Worm (Caenorhabditis elegans): ENCODE measurements around the gene T23G7.3.

The T23G7.3 gene

DNA sequence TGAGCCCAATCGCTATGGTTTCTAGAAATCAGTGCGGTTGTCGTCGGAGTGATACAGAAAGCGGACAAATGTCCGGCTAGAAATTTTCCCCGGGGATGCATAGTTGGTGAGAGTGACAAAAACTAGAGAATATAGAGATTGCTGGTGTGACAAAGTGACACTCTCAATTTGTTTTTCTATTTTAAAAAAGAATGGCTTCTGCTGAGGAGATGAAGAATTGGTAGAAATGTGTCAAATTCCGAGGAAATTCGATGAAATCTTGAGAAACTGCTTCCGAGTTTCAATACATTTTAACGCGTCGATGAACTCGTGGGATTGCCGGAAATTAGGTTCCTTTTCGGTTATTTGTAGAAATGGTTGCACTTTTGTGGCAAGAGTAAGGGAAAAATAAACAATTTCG is 26.6 kb upstream of the T23G7.3 start, which contains the start of gene twk-4:
twk-4 (minus strand) TSS at position 101 of the 400 bp plus-strand sequence.
- TF ChIP-seq mab-5 (tag; optimal IDR thresholded peaks at IDR 0.05) (no peak), elt-3 (tag; optimal IDR thresholded peaks at IDR 0.05) (no peak), nhr-2 (tag; optimal IDR thresholded peaks at IDR 0.05) (no peak), cnd-1 (tag; optimal IDR thresholded peaks at IDR 0.05) (no peak), unc-120 (tag; optimal IDR thresholded peaks at IDR 0.05; ENCODE audit: poor library complexity, severe bottlenecking) (no peak), sptf-1 (tag; optimal IDR thresholded peaks at IDR 0.05) (no peak)

DNA sequence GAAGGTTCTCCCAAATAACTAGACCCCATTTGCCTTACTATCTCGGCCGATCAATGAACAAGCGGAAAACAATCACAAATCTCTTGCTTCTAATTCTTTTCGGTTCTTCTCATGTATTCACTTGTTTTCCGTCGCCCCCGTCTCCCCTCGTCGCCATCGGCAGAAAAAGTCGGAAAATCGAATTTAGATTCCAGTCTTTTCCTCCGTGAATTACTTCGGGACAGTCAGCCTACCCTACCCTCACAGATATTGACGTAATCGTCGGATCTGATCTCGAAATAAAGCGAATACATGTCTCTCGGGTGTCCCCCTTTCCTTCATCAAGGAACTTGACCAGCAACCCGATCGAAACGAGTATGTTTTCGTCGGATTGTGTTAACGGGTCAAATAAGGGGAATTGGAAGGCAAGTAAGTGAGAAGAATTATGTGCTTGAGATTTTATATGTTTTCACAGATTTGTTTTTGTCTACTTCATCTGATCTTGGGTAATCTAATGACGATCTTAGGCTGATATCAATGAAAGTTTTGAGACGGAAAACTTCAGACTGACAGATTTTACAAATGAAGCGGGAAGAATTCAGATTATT is 23.0 kb upstream of the T23G7.3 start:
- TF ChIP-seq elt-1 (tag; optimal IDR thresholded peaks at IDR 0.05; ENCODE audit: borderline replicate concordance, insufficient read depth) (peak; percentile 71), pha-4 (tag; optimal IDR thresholded peaks at IDR 0.05) (no peak), lin-32 (GFP tag; optimal IDR thresholded peaks at IDR 0.05) (no peak), ham-2 (GFP tag; optimal IDR thresholded peaks at IDR 0.05) (peak; percentile 31), snpc-4 (tag; optimal IDR thresholded peaks at IDR 0.05) (no peak), sptf-1 (tag; optimal IDR thresholded peaks at IDR 0.05) (no peak), mls-2 (tag; optimal IDR thresholded peaks at IDR 0.05) (no peak)

DNA sequence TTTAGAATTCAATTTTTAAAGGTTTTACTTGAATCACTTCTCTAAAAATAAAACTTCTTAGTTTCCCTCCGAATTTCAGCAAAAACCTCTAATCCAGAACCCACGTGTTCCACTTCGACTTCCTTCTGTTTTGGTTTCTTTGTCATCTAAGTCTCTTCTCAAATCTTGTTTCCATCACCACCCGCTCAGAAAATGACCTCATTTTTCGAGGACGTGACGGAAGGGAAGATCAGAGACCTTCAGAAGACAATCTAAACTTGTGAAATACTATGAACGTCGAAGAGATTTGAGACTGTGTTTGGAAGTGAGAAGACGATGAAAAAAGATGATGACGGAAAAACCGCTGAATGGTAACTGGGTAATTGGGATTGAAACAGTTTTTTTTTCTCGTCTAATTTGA is 22.0 kb upstream of the T23G7.3 start:
- TF ChIP-seq ceh-39 (tag; optimal IDR thresholded peaks at IDR 0.05) = no peak
- no peak for TF ChIP-seq sem-2 (GFP tag; optimal IDR thresholded peaks at IDR 0.05)
- no peak for TF ChIP-seq zip-8 (tag; optimal IDR thresholded peaks at IDR 0.05)
- no peak for TF ChIP-seq lsy-2 (tag; optimal IDR thresholded peaks at IDR 0.05)
- no peak for TF ChIP-seq ceh-43 (GFP tag; optimal IDR thresholded peaks at IDR 0.05)
- no peak for TF ChIP-seq elt-3 (tag; optimal IDR thresholded peaks at IDR 0.05)
- no peak for TF ChIP-seq tbx-8 (GFP tag; optimal IDR thresholded peaks at IDR 0.05)

DNA sequence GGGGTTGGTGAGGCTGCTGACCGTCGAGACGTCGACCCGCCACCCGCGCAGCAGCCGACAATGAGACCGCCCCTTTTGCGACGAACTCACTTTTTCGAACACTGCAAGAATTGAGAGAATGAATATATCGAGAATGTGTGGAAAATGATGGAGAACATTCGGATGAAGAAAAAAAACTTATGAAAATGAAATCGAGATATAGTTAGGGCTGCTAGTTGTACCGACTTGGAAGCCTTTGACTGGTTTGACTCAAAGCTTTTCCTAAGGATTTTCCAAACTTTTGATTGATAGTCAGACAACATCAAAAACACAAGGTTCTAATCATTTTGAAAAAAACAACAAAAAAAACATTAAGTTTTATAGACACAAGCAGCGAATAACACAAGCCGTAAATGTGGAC is 20.8 kb upstream of the T23G7.3 start, which contains the start of gene sym-2:
sym-2 (minus strand) TSS at position 101 of the 400 bp plus-strand sequence.
- TF ChIP-seq lin-13 (tag; optimal IDR thresholded peaks at IDR 0.05) (no peak), blmp-1 (tag; optimal IDR thresholded peaks at IDR 0.05) (no peak), nhr-237 (tag; optimal IDR thresholded peaks at IDR 0.05) (no peak), drap-1 (GFP tag; optimal IDR thresholded peaks at IDR 0.05) (no peak), ztf-11 (tag; optimal IDR thresholded peaks at IDR 0.05) (no peak), M03D4.4 (tag; optimal IDR thresholded peaks at IDR 0.05) (no peak), ham-2 (GFP tag; optimal IDR thresholded peaks at IDR 0.05) (no peak), sptf-1 (tag; optimal IDR thresholded peaks at IDR 0.05) (no peak), mab-5 (tag; optimal IDR thresholded peaks at IDR 0.05) (no peak), sem-2 (GFP tag; optimal IDR thresholded peaks at IDR 0.05) (no peak), ceh-39 (tag; optimal IDR thresholded peaks at IDR 0.05) (no peak), ceh-43 (GFP tag; optimal IDR thresholded peaks at IDR 0.05) (no peak), nhr-76 (tag; optimal IDR thresholded peaks at IDR 0.05) (no peak), ces-1 (GFP tag; optimal IDR thresholded peaks at IDR 0.05) (no peak), bed-3 (GFP tag; optimal IDR thresholded peaks at IDR 0.05) (no peak), elt-1 (tag; optimal IDR thresholded peaks at IDR 0.05; ENCODE audit: borderline replicate concordance, insufficient read depth) (no peak), ceh-83 (GFP tag; optimal IDR thresholded peaks at IDR 0.05) (no peak)

DNA sequence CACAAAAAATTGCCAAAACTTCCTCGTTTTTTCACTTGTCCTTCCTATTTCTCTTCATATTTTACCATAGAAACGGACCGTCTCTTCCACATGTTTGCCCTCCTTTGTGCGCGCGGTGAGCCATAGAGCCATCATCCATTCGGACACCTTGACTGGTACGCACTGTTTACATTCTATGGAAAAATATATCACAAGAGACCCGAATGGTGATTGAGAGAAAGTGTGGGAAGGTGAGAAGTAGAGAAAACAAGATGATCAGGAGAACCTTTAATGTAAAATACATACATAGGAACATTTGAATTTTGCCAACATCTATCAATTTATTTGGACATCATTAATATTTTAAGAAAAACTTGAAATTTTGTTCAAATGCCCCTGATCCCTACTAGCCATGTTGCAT is 18.3 kb upstream of the T23G7.3 start:
- TF ChIP-seq pha-4 (tag; optimal IDR thresholded peaks at IDR 0.05) (peak; percentile 53), lsy-2 (tag; optimal IDR thresholded peaks at IDR 0.05) (no peak), sem-2 (GFP tag; optimal IDR thresholded peaks at IDR 0.05) (no peak)

DNA sequence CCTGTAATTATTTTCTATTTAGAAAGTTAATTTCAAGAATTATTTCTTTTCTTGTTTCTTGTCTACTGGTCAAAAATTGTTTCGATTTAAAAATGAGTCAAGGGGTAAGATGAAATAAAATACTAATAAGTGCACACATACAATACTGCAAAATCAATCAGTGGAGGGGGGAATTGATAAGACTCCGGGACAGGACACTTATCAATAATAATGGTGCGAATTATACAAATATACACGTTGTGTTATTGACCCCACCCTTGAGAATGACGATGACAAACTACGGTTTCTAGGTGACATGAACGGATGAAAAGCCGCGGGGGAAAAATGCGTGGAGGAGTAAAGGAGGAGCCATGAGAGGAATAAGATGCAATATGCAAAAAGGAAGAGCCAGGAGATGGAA is 13.5 kb upstream of the T23G7.3 start:
- TF ChIP-seq mep-1 (tag; optimal IDR thresholded peaks at IDR 0.05) = no peak
- no peak for TF ChIP-seq lin-13 (tag; optimal IDR thresholded peaks at IDR 0.05)
- TF ChIP-seq unc-120 (tag; optimal IDR thresholded peaks at IDR 0.05; ENCODE audit: poor library complexity, severe bottlenecking) = no peak
- no peak for TF ChIP-seq ceh-43 (GFP tag; optimal IDR thresholded peaks at IDR 0.05)
- TF ChIP-seq nhr-12 (tag; optimal IDR thresholded peaks at IDR 0.05) = no peak

All from whole organism, mixed stage, embryonic.